Worm (Caenorhabditis elegans): ENCODE measurements around the gene din-1.

ce11 chrII:11602387-11602960 lies 30.9 kb downstream of the din-1 start:
- TF ChIP-seq mab-5 (tag; optimal IDR thresholded peaks at IDR 0.05) (no peak), nhr-76 (tag; optimal IDR thresholded peaks at IDR 0.05) (no peak), elt-3 (tag; optimal IDR thresholded peaks at IDR 0.05) (no peak), snpc-4 (tag; optimal IDR thresholded peaks at IDR 0.05) (no peak), blmp-1 (tag; optimal IDR thresholded peaks at IDR 0.05) (no peak), nhr-237 (tag; optimal IDR thresholded peaks at IDR 0.05) (no peak)

All from whole organism, mixed stage, embryonic.